Worm (Caenorhabditis elegans) whole organism, late embryonic: ENCODE results near the gene VZK822L.2.
A peak's percentile ranks its signal among the peaks of the same experiment; 100 is the strongest.

Experiments used
- C08G9.2 ChIP-seq: sonication (generic microtip); optimal IDR thresholded peaks from 2 replicates; lab custom pipeline; 2016; ENCODE audit warnings: mild to moderate bottlenecking, missing genetic modification characterization, moderate library complexity, missing compliant biosample characterization
- F13H6.1 ChIP-seq: sonication (generic microtip); optimal IDR thresholded peaks from 2 replicates; lab custom pipeline; 2016; ENCODE audit warnings: missing genetic modification characterization, missing compliant biosample characterization
- K02D7.2 ChIP-seq: sonication (generic microtip); optimal IDR thresholded peaks from 2 replicates; lab custom pipeline; 2017; ENCODE audit warnings: mild to moderate bottlenecking, missing genetic modification characterization, missing compliant biosample characterization
- Y22D7AL.16 ChIP-seq: sonication (generic microtip); optimal IDR thresholded peaks from 2 replicates; lab custom pipeline; 2016; ENCODE audit warnings: missing genetic modification characterization, missing compliant biosample characterization
- ahr-1 ChIP-seq: sonication (generic microtip); optimal IDR thresholded peaks from 2 replicates; lab custom pipeline; 2016; ENCODE audit warnings: missing genetic modification characterization, missing compliant biosample characterization
- ama-1 ChIP-seq: fragments of 150-350 bp; optimal IDR thresholded peaks from 2 replicates; lab custom pipeline; 2014
- ceh-14 ChIP-seq: sonication (generic microtip); optimal IDR thresholded peaks from 2 replicates; lab custom pipeline; 2016; ENCODE audit warnings: missing genotype, missing genetic modification characterization, missing compliant biosample characterization
- ceh-18 ChIP-seq: sonication (generic microtip); optimal IDR thresholded peaks from 2 replicates; lab custom pipeline; 2016; ENCODE audit warnings: missing genetic modification characterization, missing compliant biosample characterization
- ceh-24 ChIP-seq: sonication (generic microtip); optimal IDR thresholded peaks from 2 replicates; lab custom pipeline; 2016; ENCODE audit warnings: mild to moderate bottlenecking, missing genetic modification characterization, missing compliant biosample characterization
- ceh-30 ChIP-seq: fragments of 150-350 bp; optimal IDR thresholded peaks from 2 replicates; lab custom pipeline; 2014; ENCODE audit warnings: missing biosample characterization, missing genetic modification characterization
- ceh-31 ChIP-seq: sonication (generic microtip); optimal IDR thresholded peaks from 2 replicates; lab custom pipeline; 2016; ENCODE audit warnings: missing genetic modification characterization, missing compliant biosample characterization
- ceh-48 ChIP-seq: sonication (generic microtip); optimal IDR thresholded peaks from 2 replicates; lab custom pipeline; 2016; ENCODE audit warnings: missing genetic modification characterization, inconsistent platforms, missing compliant biosample characterization
- ceh-9 ChIP-seq: sonication (generic microtip); optimal IDR thresholded peaks from 2 replicates; lab custom pipeline; 2016; ENCODE audit warnings: mild to moderate bottlenecking, missing genetic modification characterization, inconsistent platforms, missing compliant biosample characterization
- che-1 ChIP-seq: sonication (generic microtip); optimal IDR thresholded peaks from 2 replicates; lab custom pipeline; 2016; ENCODE audit warnings: mild to moderate bottlenecking, missing genetic modification characterization, missing compliant biosample characterization
- dmd-4 ChIP-seq: sonication (generic microtip); optimal IDR thresholded peaks from 2 replicates; lab custom pipeline; 2016; ENCODE audit warnings: borderline replicate concordance, missing genetic modification characterization, missing compliant biosample characterization
- elt-2 ChIP-seq: sonication (generic microtip); optimal IDR thresholded peaks from 2 replicates; lab custom pipeline; 2016; ENCODE audit warnings: missing genetic modification reagents, missing genetic modification characterization, missing compliant biosample characterization
- elt-4 ChIP-seq: sonication (generic microtip); optimal IDR thresholded peaks from 2 replicates; lab custom pipeline; 2016; ENCODE audit warnings: missing genetic modification characterization, missing compliant biosample characterization
- eyg-1 ChIP-seq: sonication (generic microtip); optimal IDR thresholded peaks from 2 replicates; lab custom pipeline; 2016; ENCODE audit warnings: missing genotype, missing genetic modification characterization, missing compliant biosample characterization
- fax-1 ChIP-seq: sonication (generic microtip); optimal IDR thresholded peaks from 2 replicates; lab custom pipeline; 2016; ENCODE audit warnings: missing genotype, missing genetic modification characterization, missing compliant biosample characterization
- hlh-15 ChIP-seq: sonication (generic microtip); optimal IDR thresholded peaks from 2 replicates; lab custom pipeline; 2016; ENCODE audit warnings: missing genetic modification characterization, missing compliant biosample characterization
- hlh-8 ChIP-seq: sonication (generic microtip); optimal IDR thresholded peaks from 2 replicates; lab custom pipeline; 2016; ENCODE audit warnings: missing genotype, missing genetic modification characterization, missing compliant biosample characterization
- lim-6 ChIP-seq: sonication (generic microtip); optimal IDR thresholded peaks from 2 replicates; lab custom pipeline; 2016; ENCODE audit warnings: missing genetic modification characterization, missing compliant biosample characterization
- madf-2 ChIP-seq: sonication (generic microtip); optimal IDR thresholded peaks from 2 replicates; lab custom pipeline; 2017; ENCODE audit warnings: missing genetic modification characterization, missing compliant biosample characterization
- mec-3 ChIP-seq: sonication (generic microtip); optimal IDR thresholded peaks from 2 replicates; lab custom pipeline; 2016; ENCODE audit warnings: borderline replicate concordance, missing genetic modification characterization, missing compliant biosample characterization
- nfya-1 ChIP-seq: sonication (generic microtip); optimal IDR thresholded peaks from 2 replicates; lab custom pipeline; 2017; ENCODE audit warnings: missing genetic modification characterization, mild to moderate bottlenecking, missing compliant biosample characterization, antibody characterized with exemption, moderate library complexity
- npax-4 ChIP-seq: sonication (generic microtip); optimal IDR thresholded peaks from 2 replicates; lab custom pipeline; 2016; ENCODE audit warnings: missing genetic modification characterization, missing compliant biosample characterization
- pax-1 ChIP-seq: fragments of 150-350 bp; optimal IDR thresholded peaks from 2 replicates; lab custom pipeline; 2014; ENCODE audit warnings: missing biosample characterization, missing genetic modification characterization
- pha-2 ChIP-seq: sonication (generic microtip); optimal IDR thresholded peaks from 2 replicates; lab custom pipeline; 2017; ENCODE audit warnings: mild to moderate bottlenecking, missing genetic modification characterization, missing compliant biosample characterization
- pqm-1 ChIP-seq: sonication (generic microtip); optimal IDR thresholded peaks from 2 replicates; lab custom pipeline; 2016; ENCODE audit warnings: missing genetic modification characterization, missing compliant biosample characterization
- sox-4 ChIP-seq: sonication (generic microtip); optimal IDR thresholded peaks from 2 replicates; lab custom pipeline; 2017; ENCODE audit warnings: mild to moderate bottlenecking, missing genetic modification characterization, inconsistent platforms, missing compliant biosample characterization
- syd-9 ChIP-seq: sonication (generic microtip); optimal IDR thresholded peaks from 2 replicates; lab custom pipeline; 2016; ENCODE audit warnings: mild to moderate bottlenecking, missing genetic modification characterization, moderate library complexity, missing compliant biosample characterization
- tbx-2 ChIP-seq: sonication (generic microtip); optimal IDR thresholded peaks from 2 replicates; lab custom pipeline; 2016; ENCODE audit warnings: missing genetic modification characterization, missing compliant biosample characterization
- ttx-3 ChIP-seq: sonication (generic microtip); optimal IDR thresholded peaks from 2 replicates; lab custom pipeline; 2016; ENCODE audit warnings: missing genetic modification reagents, missing genetic modification characterization, missing compliant biosample characterization
- unc-55 ChIP-seq: sonication (generic microtip); optimal IDR thresholded peaks from 2 replicates; lab custom pipeline; 2017; ENCODE audit warnings: missing biosample characterization, missing genetic modification reagents, missing genetic modification characterization
- zip-5 ChIP-seq: sonication (generic microtip); optimal IDR thresholded peaks from 2 replicates; lab custom pipeline; 2016; ENCODE audit warnings: missing genetic modification characterization, missing compliant biosample characterization
- ztf-16 ChIP-seq: sonication (generic microtip); optimal IDR thresholded peaks from 2 replicates; lab custom pipeline; 2017; ENCODE audit warnings: missing genetic modification characterization, missing compliant biosample characterization

The VZK822L.2 gene

DNA sequence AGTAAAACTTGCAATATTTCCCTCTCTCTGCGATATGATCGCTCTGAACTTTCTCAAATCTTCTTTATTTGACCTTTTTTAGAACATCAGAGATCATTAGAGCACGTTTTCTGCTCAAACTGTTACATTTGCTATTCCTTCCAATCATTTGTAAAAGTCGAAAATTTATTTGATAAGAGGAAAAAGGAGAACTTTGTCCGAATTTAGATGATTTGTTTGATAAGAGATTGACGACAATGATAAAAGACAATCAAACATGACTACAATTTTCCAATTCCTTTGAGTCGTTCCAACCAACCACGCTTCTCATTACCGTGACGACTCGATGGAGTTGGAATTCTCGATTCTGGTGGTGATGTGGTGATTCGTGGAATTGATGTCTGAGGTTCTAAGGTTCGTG is 6.1 kb downstream of the VZK822L.2 start:
- no peak for TF ChIP-seq fax-1 (tag; lab: Kevin White, UChicago)
- peak; percentile 20 for TF ChIP-seq elt-2 (tag; lab: Kevin White, UChicago)

DNA sequence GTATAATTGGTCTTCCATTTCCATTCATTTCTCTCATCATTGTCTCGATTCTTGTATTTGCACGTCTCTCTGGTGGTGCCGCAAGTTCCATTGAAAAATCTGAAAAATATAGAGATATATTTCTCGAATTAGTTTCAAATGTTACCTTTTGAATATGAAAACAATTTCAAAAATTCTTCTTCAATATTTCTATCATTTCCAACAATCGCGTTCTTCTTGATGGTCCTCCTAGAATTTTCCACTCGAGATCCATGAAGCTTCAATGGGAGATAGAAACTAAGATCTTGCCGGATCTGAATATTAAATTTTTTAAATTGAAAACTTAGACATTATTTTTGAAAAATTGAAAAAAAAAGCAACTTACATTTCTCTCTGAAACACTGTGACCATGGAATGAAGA is 7.2 kb downstream of the VZK822L.2 start:
- TF ChIP-seq ceh-30 (tag; lab: Kevin White, UChicago) (no peak), C08G9.2 (no peak), pax-1 (tag; lab: Kevin White, UChicago) (no peak), ama-1 (lab: Kevin White, UChicago) (no peak), ahr-1 (tag; lab: Kevin White, UChicago) (no peak), F13H6.1 (no peak), ceh-14 (no peak), zip-5 (tag; lab: Kevin White, UChicago) (no peak), ceh-48 (tag; lab: Kevin White, UChicago) (no peak), pqm-1 (tag; lab: Kevin White, UChicago) (no peak), ceh-9 (tag; lab: Kevin White, UChicago) (no peak), nfya-1 (tag; lab: Kevin White, UChicago) (no peak), hlh-8 (tag; lab: Kevin White, UChicago) (no peak), elt-4 (tag; lab: Kevin White, UChicago) (no peak)

DNA sequence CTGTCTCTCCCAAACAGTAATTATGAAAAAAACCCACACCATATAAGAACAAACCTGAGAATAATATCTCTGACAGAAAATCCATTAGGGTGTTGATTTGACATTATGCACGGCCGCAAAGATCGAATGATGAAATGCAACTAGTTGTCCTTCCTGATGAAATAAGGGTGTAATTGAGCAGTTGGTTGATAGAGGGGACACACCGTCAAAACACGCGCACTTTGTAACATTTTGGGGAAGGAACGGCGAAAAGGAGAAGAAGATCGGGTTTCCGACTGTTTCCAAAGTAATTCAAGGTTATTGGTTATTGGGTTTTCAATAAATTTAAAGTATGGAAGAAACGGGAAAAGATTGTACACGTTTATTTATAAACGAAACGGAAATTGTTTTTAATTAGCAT is 10.2 kb downstream of the VZK822L.2 start, which contains the start of gene ZK822.1:
Gene ZK822.1 (minus strand): TSS at position 121 of the 400 bp plus-strand sequence.
- TF ChIP-seq Y22D7AL.16 (no peak), ahr-1 (tag; lab: Kevin White, UChicago) (no peak), F13H6.1 (no peak), C08G9.2 (no peak), nfya-1 (tag; lab: Kevin White, UChicago) (no peak), tbx-2 (tag; lab: Kevin White, UChicago) (no peak), npax-4 (tag; lab: Kevin White, UChicago) (no peak), hlh-15 (tag; lab: Kevin White, UChicago) (no peak)

DNA sequence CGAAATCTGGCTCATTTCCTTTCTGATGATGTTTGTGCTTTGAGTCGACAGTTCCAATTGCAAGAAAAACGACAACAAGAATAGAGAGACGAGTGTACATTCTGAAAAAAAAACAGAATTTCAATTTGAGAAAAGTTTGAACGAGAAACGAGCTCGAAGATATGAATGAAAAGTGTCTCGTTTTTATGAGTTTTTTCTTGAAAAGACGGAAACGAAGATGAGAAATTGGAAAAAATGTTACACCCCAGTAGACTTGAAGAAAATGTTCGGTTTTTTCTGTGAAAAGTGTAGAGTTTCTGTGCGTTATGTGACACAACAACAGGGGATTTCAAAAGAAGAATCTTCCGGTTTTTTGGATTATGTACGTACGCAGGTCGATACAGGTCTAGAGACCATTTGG is 11.3 kb downstream of the VZK822L.2 start, which contains the start of gene srlf-31:
Gene srlf-31 (minus strand): TSS at position 101 of the 400 bp plus-strand sequence.
- no peak for TF ChIP-seq fax-1 (tag; lab: Kevin White, UChicago)
- TF ChIP-seq ztf-16 (tag; lab: Kevin White, UChicago) = no peak
- TF ChIP-seq ceh-14 = no peak
- no peak for TF ChIP-seq pqm-1 (tag; lab: Kevin White, UChicago)
- TF ChIP-seq elt-2 (tag; lab: Kevin White, UChicago) = no peak
- TF ChIP-seq ceh-31 (tag; lab: Kevin White, UChicago) = no peak
- TF ChIP-seq pha-2 = no peak
- TF ChIP-seq ceh-18 (tag; lab: Kevin White, UChicago) = no peak
- no peak for TF ChIP-seq pax-1 (tag; lab: Kevin White, UChicago)
- TF ChIP-seq che-1 (tag; lab: Kevin White, UChicago) = no peak
- TF ChIP-seq ahr-1 (tag; lab: Kevin White, UChicago) = no peak
- TF ChIP-seq ttx-3 = no peak

DNA sequence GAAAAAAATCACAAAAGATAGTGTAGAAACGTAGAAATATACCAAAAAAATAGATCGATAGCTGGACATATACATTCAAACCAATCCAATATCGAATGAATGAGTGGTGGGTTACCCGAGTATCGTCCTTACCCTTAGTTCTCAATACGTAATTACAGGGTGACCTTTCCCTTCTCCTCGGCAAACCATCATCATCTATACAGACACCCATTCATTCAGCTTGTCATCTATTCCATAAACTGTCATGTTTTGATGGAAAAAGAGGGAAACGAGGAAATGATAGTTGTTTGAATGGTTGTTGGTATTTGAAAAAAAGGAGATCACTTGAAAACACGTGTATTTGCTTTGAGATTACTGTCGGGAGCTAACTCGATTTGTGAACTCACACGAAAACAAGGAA is 12.3 kb downstream of the VZK822L.2 start:
- TF ChIP-seq eyg-1 = no peak
- peak; percentile 11 for TF ChIP-seq unc-55
- TF ChIP-seq sox-4 = no peak
- TF ChIP-seq npax-4 (tag; lab: Kevin White, UChicago) = no peak

DNA sequence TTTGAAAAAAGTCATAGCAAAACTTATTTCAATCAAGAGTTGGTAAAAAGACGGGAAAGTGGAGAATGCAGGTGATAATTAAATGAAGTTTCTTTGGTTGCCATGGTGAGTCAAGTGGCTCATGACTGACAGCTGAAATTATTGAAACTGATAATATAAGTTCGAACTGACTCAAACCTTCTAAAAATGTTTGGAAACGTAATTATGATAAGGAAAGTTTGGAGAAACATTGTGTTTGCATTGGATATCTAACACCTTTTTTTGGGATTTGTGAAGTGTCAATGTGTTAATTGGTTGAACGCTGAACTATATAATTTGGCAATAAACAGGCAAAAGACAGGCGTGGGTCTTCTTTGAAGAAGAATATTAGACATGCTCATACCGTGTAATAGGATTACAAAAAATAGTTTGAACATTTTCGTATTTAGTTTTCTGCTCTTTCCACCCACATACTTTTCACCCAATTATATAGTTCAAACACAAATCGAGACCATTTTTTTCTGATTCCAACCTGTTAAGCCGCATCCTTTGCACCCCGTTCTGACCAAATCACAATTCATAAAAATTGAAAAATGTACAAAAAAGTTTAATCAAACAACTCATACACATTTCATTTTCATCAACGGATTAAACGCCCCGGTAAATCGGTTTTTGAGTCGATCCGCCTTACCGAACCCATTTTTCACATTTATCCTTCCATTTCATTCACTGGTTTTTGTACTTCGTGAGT is 13.7 kb downstream of the VZK822L.2 start, which contains the start of the genes srlf-33 and srlf-32:
Gene srlf-33 (minus strand): TSS at position 101 of the 730 bp plus-strand sequence.
Gene srlf-32 (plus strand): TSS at position 680 of the 730 bp plus-strand sequence.
- TF ChIP-seq madf-2 = no peak
- no peak for TF ChIP-seq dmd-4 (tag; lab: Kevin White, UChicago)
- no peak for TF ChIP-seq pha-2
- no peak for TF ChIP-seq mec-3
- TF ChIP-seq ceh-24 = no peak
- no peak for TF ChIP-seq K02D7.2 (tag; lab: Kevin White, UChicago)
- no peak for TF ChIP-seq fax-1 (tag; lab: Kevin White, UChicago)
- no peak for TF ChIP-seq lim-6 (tag; lab: Kevin White, UChicago)
- no peak for TF ChIP-seq hlh-15 (tag; lab: Kevin White, UChicago)
- no peak for TF ChIP-seq ama-1 (lab: Kevin White, UChicago)
- TF ChIP-seq syd-9 = no peak
